Worm (Caenorhabditis elegans) whole organism, mixed stage, embryonic: ENCODE data around the gene pacs-1.

Source experiments
- M03D4.4 ChIP-seq: sonication (generic microtip); optimal IDR thresholded peaks from 2 replicates; lab custom pipeline; 2017; ENCODE audit warnings: mild to moderate bottlenecking, missing genetic modification characterization, missing compliant biosample characterization
- ces-1 ChIP-seq: fragments of 150-350 bp; optimal IDR thresholded peaks from 2 replicates; lab custom pipeline; 2014; ENCODE audit warnings: missing biosample characterization, missing genetic modification reagents, missing genetic modification characterization
- lin-32 ChIP-seq: fragments of 200-800 bp; sonication (Bioruptor generic); optimal IDR thresholded peaks from 2 replicates; lab custom pipeline; 2018; ENCODE audit warnings: mild to moderate bottlenecking, missing genetic modification characterization, missing compliant biosample characterization
- nhr-237 ChIP-seq: fragments of 150-350 bp; optimal IDR thresholded peaks from 2 replicates; lab custom pipeline; 2014; ENCODE audit warnings: missing biosample characterization, missing genetic modification characterization
- nhr-28 ChIP-seq: fragments of 150-350 bp; optimal IDR thresholded peaks from 2 replicates; lab custom pipeline; 2014; ENCODE audit warnings: missing biosample characterization, missing genetic modification characterization
- pha-4 ChIP-seq: fragments of 150-350 bp; optimal IDR thresholded peaks from 2 replicates; lab custom pipeline; 2018; ENCODE audit warnings: missing biosample characterization, missing genetic modification reagents, missing genetic modification characterization
- snpc-4 ChIP-seq: fragments of 150-350 bp; optimal IDR thresholded peaks from 2 replicates; lab custom pipeline; 2014; ENCODE audit warnings: missing biosample characterization, missing genetic modification characterization
- tbx-8 ChIP-seq: fragments of 200-800 bp; sonication (Bioruptor generic); optimal IDR thresholded peaks from 2 replicates; lab custom pipeline; 2018; ENCODE audit warnings: mild to moderate bottlenecking, missing genetic modification characterization, moderate library complexity, missing compliant biosample characterization

- TF ChIP-seq pha-4 (tag; lab: Kevin White, UChicago) (no peak), nhr-28 (tag; lab: Kevin White, UChicago) (no peak), lin-32 (GFP tag; lab: Kevin White, UChicago) (no peak), tbx-8 (no peak), ces-1 (GFP tag; lab: Kevin White, UChicago) (no peak), M03D4.4 (no peak), snpc-4 (no peak), nhr-237 (tag; lab: Kevin White, UChicago) (no peak)
Measured at ce11 chrV:9249206-9249605, 32.1 kb upstream of the pacs-1 start, which contains the start of gene str-94.
